Worm (Caenorhabditis elegans): Measurements from ENCODE around the gene Y57G11B.2.

Gene Y57G11B.2

DNA sequence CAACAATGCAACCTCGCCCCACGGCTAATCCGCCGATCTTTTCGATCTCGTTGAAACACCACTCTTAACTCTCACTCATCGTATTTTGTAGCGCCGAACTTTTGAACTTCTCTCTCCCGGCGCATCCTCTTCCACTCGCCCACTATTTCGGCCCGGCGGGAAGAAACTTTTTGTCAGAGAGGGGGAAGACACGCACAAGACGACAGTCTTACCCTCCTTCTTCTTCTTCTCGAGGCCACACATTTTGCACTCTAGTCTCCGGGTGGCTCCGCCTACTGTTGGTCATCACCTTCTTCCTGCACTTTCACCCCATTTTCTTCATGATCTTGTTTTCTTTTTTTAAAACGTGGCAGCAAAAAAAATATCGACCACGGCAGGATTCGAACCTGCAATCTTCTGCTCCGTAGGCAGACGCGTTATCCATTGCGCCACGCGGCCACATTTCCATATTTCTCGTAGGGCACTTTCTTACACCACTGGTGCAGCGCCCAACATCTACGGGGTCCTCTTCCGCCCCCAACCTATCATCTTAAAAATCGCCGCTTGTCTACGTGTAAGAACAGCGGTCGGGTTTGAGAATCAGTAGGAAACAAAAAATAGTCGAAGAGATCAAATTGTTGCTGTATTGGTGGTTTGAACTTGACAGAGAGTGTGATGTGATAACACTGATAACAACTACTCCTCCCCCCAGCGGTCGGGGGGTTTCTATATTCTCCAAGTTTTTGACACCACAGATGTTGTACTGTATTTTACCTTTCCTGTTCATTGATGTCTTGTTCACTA lies 46.0 kb downstream of the Y57G11B.2 start (continued):
- TF ChIP-seq ceh-14 (tag; optimal IDR thresholded peaks at IDR 0.05) (no peak), ceh-24 (tag; optimal IDR thresholded peaks at IDR 0.05) (no peak), gmeb-2 (tag; optimal IDR thresholded peaks at IDR 0.05) (no peak), unc-42 (tag; optimal IDR thresholded peaks at IDR 0.05) (no peak), ztf-16 (tag; optimal IDR thresholded peaks at IDR 0.05) (no peak), fkh-6 (tag; optimal IDR thresholded peaks at IDR 0.05) (no peak), tbx-2 (tag; optimal IDR thresholded peaks at IDR 0.05) (peak; percentile 59), Y22D7AL.16 (tag; optimal IDR thresholded peaks at IDR 0.05) (no peak), F13H6.1 (tag; optimal IDR thresholded peaks at IDR 0.05) (no peak), ets-4 (tag; optimal IDR thresholded peaks at IDR 0.05) (no peak), pag-3 (tag; optimal IDR thresholded peaks at IDR 0.05; ENCODE audit: borderline replicate concordance) (no peak), hlh-30 (tag; optimal IDR thresholded peaks at IDR 0.05; ENCODE audit: insufficient read depth) (no peak), npax-4 (tag; optimal IDR thresholded peaks at IDR 0.05) (no peak), pqm-1 (tag; optimal IDR thresholded peaks at IDR 0.05) (no peak), ref-2 (tag; optimal IDR thresholded peaks at IDR 0.05) (peak; percentile 10), dmd-4 (tag; optimal IDR thresholded peaks at IDR 0.05; ENCODE audit: borderline replicate concordance) (peak; percentile 22), hlh-6 (tag; optimal IDR thresholded peaks at IDR 0.05) (no peak), hlh-8 (tag; optimal IDR thresholded peaks at IDR 0.05) (no peak), pha-2 (tag; optimal IDR thresholded peaks at IDR 0.05) (no peak), nhr-11 (tag; optimal IDR thresholded peaks at IDR 0.05) (no peak), unc-55 (GFP tag; optimal IDR thresholded peaks at IDR 0.05) (peak; percentile 10), lim-6 (tag; optimal IDR thresholded peaks at IDR 0.05) (no peak), fkh-10 (GFP tag; optimal IDR thresholded peaks at IDR 0.05) (no peak), ama-1 (optimal IDR thresholded peaks at IDR 0.05) (no peak), fax-1 (tag; optimal IDR thresholded peaks at IDR 0.05) (no peak), elt-4 (tag; optimal IDR thresholded peaks at IDR 0.05) (no peak), K02D7.2 (tag; optimal IDR thresholded peaks at IDR 0.05) (no peak), C38D4.7 (GFP tag; optimal IDR thresholded peaks at IDR 0.05) (no peak), ceh-6 (GFP tag; optimal IDR thresholded peaks at IDR 0.05) (no peak), rnt-1 (tag; optimal IDR thresholded peaks at IDR 0.05) (peak; percentile 62), C08G9.2 (tag; optimal IDR thresholded peaks at IDR 0.05) (no peak)

DNA sequence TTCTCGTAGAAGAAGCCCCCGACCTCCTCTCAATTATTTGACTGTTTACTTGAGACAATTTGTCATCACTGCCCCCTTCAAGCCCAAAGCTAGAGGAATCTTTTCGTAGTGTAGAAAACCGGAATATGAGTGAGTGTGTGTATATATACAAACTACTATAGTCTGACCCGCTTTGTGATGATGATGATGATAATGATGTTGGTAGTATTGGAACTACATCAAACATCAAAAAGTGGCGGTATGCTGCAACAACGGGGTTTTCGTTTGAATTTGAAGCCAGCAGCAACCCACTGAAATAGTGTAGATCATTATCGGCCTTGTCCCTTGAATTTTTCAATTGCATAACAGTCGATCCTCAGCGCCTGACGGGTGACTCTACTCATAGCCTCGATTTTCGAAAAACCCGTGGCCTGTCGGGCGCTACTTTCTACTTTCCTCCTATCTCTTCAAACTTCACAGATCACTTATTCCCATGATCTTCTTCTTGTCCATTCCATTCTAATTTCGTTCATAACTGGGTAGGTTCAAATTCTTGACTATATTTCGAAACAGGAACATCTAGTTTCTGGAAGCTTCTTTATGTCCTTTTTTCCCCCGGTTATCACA lies 46.8 kb downstream of the Y57G11B.2 start:
- no peak for TF ChIP-seq madf-2 (tag; optimal IDR thresholded peaks at IDR 0.05)
- TF ChIP-seq unc-3 (GFP tag; conservative IDR thresholded peaks at IDR 0.05) = no peak
- TF ChIP-seq unc-3 (tag; optimal IDR thresholded peaks at IDR 0.05) = no peak
- TF ChIP-seq gmeb-2 (tag; optimal IDR thresholded peaks at IDR 0.05) = no peak
- TF ChIP-seq ref-2 (tag; optimal IDR thresholded peaks at IDR 0.05) = no peak
- TF ChIP-seq pros-1 (tag; optimal IDR thresholded peaks at IDR 0.05) = no peak
- TF ChIP-seq sox-2 (GFP tag; IDR thresholded peaks at IDR 0.05) = no peak
- TF ChIP-seq elt-4 (tag; optimal IDR thresholded peaks at IDR 0.05) = no peak
- no peak for TF ChIP-seq pha-4 (tag; optimal IDR thresholded peaks at IDR 0.05)
- TF ChIP-seq fkh-6 (tag; optimal IDR thresholded peaks at IDR 0.05) = no peak
- no peak for TF ChIP-seq F13H6.1 (tag; optimal IDR thresholded peaks at IDR 0.05)

- TF ChIP-seq fkh-10 (GFP tag; optimal IDR thresholded peaks at IDR 0.05) (no peak), ttx-3 (tag; optimal IDR thresholded peaks at IDR 0.05) (no peak), ceh-19 (GFP tag; optimal IDR thresholded peaks at IDR 0.05) (no peak), hlh-6 (tag; optimal IDR thresholded peaks at IDR 0.05) (no peak), fax-1 (tag; optimal IDR thresholded peaks at IDR 0.05) (no peak), ceh-34 (tag; optimal IDR thresholded peaks at IDR 0.05) (peak; percentile 52), ceh-18 (tag; optimal IDR thresholded peaks at IDR 0.05) (peak; percentile 72), eyg-1 (tag; optimal IDR thresholded peaks at IDR 0.05) (no peak), ceh-2 (tag; optimal IDR thresholded peaks at IDR 0.05) (no peak), sox-2 (GFP tag; IDR thresholded peaks at IDR 0.05) (no peak), ceh-48 (tag; optimal IDR thresholded peaks at IDR 0.05) (no peak), ceh-14 (tag; optimal IDR thresholded peaks at IDR 0.05) (no peak), mec-3 (tag; optimal IDR thresholded peaks at IDR 0.05; ENCODE audit: borderline replicate concordance) (no peak), nhr-11 (tag; optimal IDR thresholded peaks at IDR 0.05) (no peak), ref-2 (tag; optimal IDR thresholded peaks at IDR 0.05) (no peak), unc-55 (GFP tag; optimal IDR thresholded peaks at IDR 0.05) (peak; percentile 31), zip-5 (tag; optimal IDR thresholded peaks at IDR 0.05) (no peak), pqm-1 (tag; optimal IDR thresholded peaks at IDR 0.05) (no peak), C38D4.7 (GFP tag; optimal IDR thresholded peaks at IDR 0.05) (no peak)
Measured at ce11 chrIV:14612547-14613329, 47.6 kb downstream of the Y57G11B.2 start.
